Fruit fly (Drosophila melanogaster) whole organism, embryonic: ENCODE measurements around the gene CG31174.

ENCODE experiments used
- ATbp ChIP-seq: fragments of 200-800 bp; sonication (Bioruptor generic); optimal IDR thresholded peaks from 2 replicates; lab custom pipeline; 2017; ENCODE audit warnings: missing biosample characterization, mild to moderate bottlenecking, missing genetic modification characterization, missing genetic modification reagents
- Atf-2 ChIP-seq: fragments of 200-800 bp; sonication (Bioruptor generic); optimal IDR thresholded peaks from 2 replicates; lab custom pipeline; 2016; ENCODE audit warnings: missing biosample characterization, missing genetic modification characterization
- CG10209 ChIP-seq: fragments of 200-800 bp; sonication (Bioruptor generic); optimal IDR thresholded peaks from 3 replicates; lab custom pipeline; 2017; ENCODE audit warnings: missing biosample characterization, mild to moderate bottlenecking, missing genetic modification characterization, missing genetic modification reagents
- CG10654 ChIP-seq: fragments of 200-800 bp; sonication (Bioruptor generic); optimal IDR thresholded peaks from 2 replicates; lab custom pipeline; 2016; ENCODE audit warnings: missing biosample characterization, missing genetic modification characterization
- CG11723 ChIP-seq: fragments of 200-800 bp; sonication (Bioruptor generic); optimal IDR thresholded peaks from 2 replicates; lab custom pipeline; 2017; ENCODE audit warnings: missing biosample characterization, mild to moderate bottlenecking, missing genetic modification characterization
- CG12391 ChIP-seq: fragments of 200-800 bp; sonication (Bioruptor generic); optimal IDR thresholded peaks from 3 replicates; lab custom pipeline; 2018; ENCODE audit warnings: missing biosample characterization, mild to moderate bottlenecking, missing genetic modification characterization, moderate library complexity
- CG12659 ChIP-seq: fragments of 200-800 bp; sonication (Bioruptor generic); optimal IDR thresholded peaks from 3 replicates; lab custom pipeline; 2017; ENCODE audit warnings: mild to moderate bottlenecking, missing biosample characterization, missing genetic modification reagents, missing genetic modification characterization
- CG15269 ChIP-seq: fragments of 200-800 bp; sonication (Bioruptor generic); optimal IDR thresholded peaks from 2 replicates; lab custom pipeline; 2018; ENCODE audit warnings: missing biosample characterization, mild to moderate bottlenecking, missing genetic modification characterization, moderate library complexity
- CG16863 ChIP-seq: fragments of 200-800 bp; sonication (Bioruptor generic); optimal IDR thresholded peaks from 3 replicates; lab custom pipeline; 2016; ENCODE audit warnings: missing biosample characterization, missing genetic modification characterization
- CG17385 ChIP-seq: fragments of 200-800 bp; sonication (Bioruptor generic); optimal IDR thresholded peaks from 3 replicates; lab custom pipeline; 2018; ENCODE audit warnings: missing biosample characterization, mild to moderate bottlenecking, missing genetic modification characterization
- CG18262 ChIP-seq: fragments of 200-800 bp; optimal IDR thresholded peaks from 3 replicates; lab custom pipeline; 2019; ENCODE audit warnings: missing biosample characterization, mild to moderate bottlenecking, missing genetic modification characterization, moderate library complexity
- CG2712 ChIP-seq: fragments of 200-800 bp; optimal IDR thresholded peaks from 3 replicates; lab custom pipeline; 2019; ENCODE audit warnings: missing biosample characterization, mild to moderate bottlenecking, missing genetic modification characterization, moderate library complexity
- CG31441 ChIP-seq: fragments of 200-800 bp; sonication (Bioruptor generic); IDR thresholded peaks from 2 replicates; pipeline ENCODE4 v1.3.6; 2022; ENCODE audit warnings: missing biosample characterization, missing genetic modification characterization
- CG32767 ChIP-seq: fragments of 200-800 bp; sonication (Bioruptor generic); IDR thresholded peaks from 2 replicates; pipeline ENCODE4 v1.3.6; 2022; ENCODE audit warnings: missing biosample characterization, missing genetic modification characterization
- CG34422 ChIP-seq: fragments of 200-800 bp; sonication (Bioruptor generic); IDR thresholded peaks from 3 replicates; pipeline ENCODE4 v1.3.6; 2022; ENCODE audit warnings: missing biosample characterization, missing genetic modification characterization
- CG4404 ChIP-seq: fragments of 200-800 bp; sonication (Bioruptor generic); IDR thresholded peaks from 2 replicates; pipeline ENCODE4 v1.3.6; 2022; ENCODE audit warnings: missing biosample characterization, missing genetic modification characterization
- CG7839 ChIP-seq: fragments of 200-800 bp; sonication (Bioruptor generic); optimal IDR thresholded peaks from 3 replicates; lab custom pipeline; 2018; ENCODE audit warnings: missing biosample characterization, mild to moderate bottlenecking, missing genetic modification characterization, moderate library complexity
- CG8290 ChIP-seq, 3 experiments: fragments of 200-800 bp; sonication (Bioruptor generic); optimal IDR thresholded peaks; 2 replicates each; lab custom pipeline; 2016 to 2019; ENCODE audit warnings: missing biosample characterization in 3 of 3, missing genetic modification characterization in 3 of 3, mild to moderate bottlenecking in 2 of 3, moderate library complexity in 1 of 3
- CG9437 ChIP-seq: fragments of 200-800 bp; sonication (Bioruptor generic); optimal IDR thresholded peaks from 2 replicates; lab custom pipeline; 2018; ENCODE audit warnings: missing biosample characterization, mild to moderate bottlenecking, missing genetic modification characterization
- Dfd ChIP-seq, 2 experiments: fragments of >200 bp; optimal IDR thresholded peaks; 2 replicates each; lab custom pipeline; 2017; ENCODE audit warnings: missing biosample characterization in 2 of 2, missing genetic modification characterization in 2 of 2
- Eip74EF ChIP-seq, 2 experiments: fragments of 200-800 bp in 1 of 2; fragments of >200 bp in 1 of 2; sonication (Bioruptor generic) in 1 of 2; optimal IDR thresholded peaks; 2 replicates each; lab custom pipeline; 2017 to 2019; ENCODE audit warnings: missing biosample characterization in 2 of 2, missing genetic modification characterization in 2 of 2, mild to moderate bottlenecking in 1 of 2, moderate library complexity in 1 of 2
- Ets65A ChIP-seq: fragments of 200-800 bp; sonication (Bioruptor generic); peaks from one replicate; lab custom pipeline; 2016; ENCODE audit warnings: missing biosample characterization, missing genetic modification characterization
- Hr3 ChIP-seq: fragments of 200-800 bp; sonication (Bioruptor generic); optimal IDR thresholded peaks from 3 replicates; lab custom pipeline; 2016; ENCODE audit warnings: missing biosample characterization, missing genetic modification characterization
- Lhr ChIP-seq: fragments of 200-800 bp; sonication (Bioruptor generic); optimal IDR thresholded peaks from 3 replicates; lab custom pipeline; 2017; ENCODE audit warnings: mild to moderate bottlenecking, missing biosample characterization, missing genetic modification reagents, missing genetic modification characterization
- Med ChIP-seq: fragments of 200-800 bp; sonication (Bioruptor generic); peaks from one replicate; lab custom pipeline; 2016; ENCODE audit warnings: missing biosample characterization, missing genetic modification characterization, mild to moderate bottlenecking, inconsistent platforms, moderate library complexity
- Myb ChIP-seq: fragments of 200-800 bp; sonication (Bioruptor generic); optimal IDR thresholded peaks from 2 replicates; lab custom pipeline; 2016; ENCODE audit warnings: missing biosample characterization, missing genetic modification characterization
- Pdp1 ChIP-seq, 2 experiments: fragments of 200-800 bp; sonication (Bioruptor generic); optimal IDR thresholded peaks; 3 replicates each; lab custom pipeline; 2016; ENCODE audit warnings: missing biosample characterization in 2 of 2, missing genetic modification characterization in 2 of 2, mild to moderate bottlenecking in 1 of 2, moderate library complexity in 1 of 2
- Ssrp ChIP-seq: fragments of 200-800 bp; sonication (Bioruptor generic); optimal IDR thresholded peaks from 2 replicates; lab custom pipeline; 2018; ENCODE audit warnings: missing biosample characterization, mild to moderate bottlenecking, missing genetic modification characterization, moderate library complexity
- bsh ChIP-seq, 2 experiments: fragments of 200-800 bp; sonication (Bioruptor generic); optimal IDR thresholded peaks; 2 replicates each; lab custom pipeline; 2017 to 2018; ENCODE audit warnings: mild to moderate bottlenecking in 2 of 2, missing biosample characterization in 2 of 2, missing genetic modification characterization in 2 of 2, moderate library complexity in 1 of 2
- dmrt11E ChIP-seq: fragments of 200-800 bp; sonication (Bioruptor generic); optimal IDR thresholded peaks from 3 replicates; lab custom pipeline; 2018; ENCODE audit warnings: missing biosample characterization, mild to moderate bottlenecking, missing genetic modification characterization, moderate library complexity
- dysf ChIP-seq: fragments of 200-800 bp; sonication (Bioruptor generic); IDR thresholded peaks from 3 replicates; pipeline ENCODE4 v1.3.6; 2022; ENCODE audit warnings: missing biosample characterization, missing genetic modification characterization
- gcm ChIP-seq: fragments of 200-800 bp; sonication (Bioruptor generic); optimal IDR thresholded peaks from 2 replicates; lab custom pipeline; 2019; ENCODE audit warnings: missing biosample characterization, mild to moderate bottlenecking, missing genetic modification characterization, moderate library complexity
- gem ChIP-seq: fragments of 200-800 bp; sonication (Bioruptor generic); optimal IDR thresholded peaks from 2 replicates; lab custom pipeline; 2019; ENCODE audit warnings: missing biosample characterization, mild to moderate bottlenecking, missing genetic modification characterization, moderate library complexity
- grau ChIP-seq: fragments of 200-800 bp; optimal IDR thresholded peaks from 3 replicates; lab custom pipeline; 2019; ENCODE audit warnings: missing biosample characterization, mild to moderate bottlenecking, missing genetic modification characterization, moderate library complexity
- her ChIP-seq: fragments of 200-800 bp; sonication (Bioruptor generic); optimal IDR thresholded peaks from 2 replicates; lab custom pipeline; 2016; ENCODE audit warnings: missing biosample characterization, missing genetic modification characterization
- hkb ChIP-seq, 2 experiments: fragments of 200-800 bp in 1 of 2; fragments of >200 bp in 1 of 2; sonication (Bioruptor generic) in 1 of 2; IDR thresholded peaks in 1 of 2; optimal IDR thresholded peaks in 1 of 2; 2 replicates each; pipeline versions ENCODE4 v1.3.6 to Lab custom; 2017 to 2022; ENCODE audit warnings: missing biosample characterization in 1 of 2, missing genetic modification characterization in 1 of 2
- jing ChIP-seq: fragments of 200-800 bp; sonication (Bioruptor generic); optimal IDR thresholded peaks from 2 replicates; lab custom pipeline; 2018; ENCODE audit warnings: missing biosample characterization, mild to moderate bottlenecking, missing genetic modification characterization
- lbe ChIP-seq: fragments of 200-800 bp; sonication (Bioruptor generic); optimal IDR thresholded peaks from 2 replicates; lab custom pipeline; 2016; ENCODE audit warnings: missing biosample characterization, mild to moderate bottlenecking, missing genetic modification characterization
- nau ChIP-seq: fragments of 200-800 bp; sonication (Bioruptor generic); optimal IDR thresholded peaks from 3 replicates; lab custom pipeline; 2017; ENCODE audit warnings: missing biosample characterization, mild to moderate bottlenecking, missing genetic modification characterization, missing genetic modification reagents
- nmo ChIP-seq: fragments of 200-800 bp; sonication (Bioruptor generic); optimal IDR thresholded peaks from 2 replicates; lab custom pipeline; 2018; ENCODE audit warnings: missing biosample characterization, mild to moderate bottlenecking, missing genetic modification characterization, moderate library complexity
- nom ChIP-seq: fragments of 200-800 bp; sonication (Bioruptor generic); optimal IDR thresholded peaks from 2 replicates; lab custom pipeline; 2017; ENCODE audit warnings: missing biosample characterization, missing genetic modification characterization, mild to moderate bottlenecking, moderate library complexity, missing genetic modification reagents
- pum ChIP-seq: fragments of 200-800 bp; sonication (Bioruptor generic); optimal IDR thresholded peaks from 2 replicates; lab custom pipeline; 2016; ENCODE audit warnings: missing biosample characterization, missing genetic modification characterization
- row ChIP-seq: fragments of 200-800 bp; sonication (Bioruptor generic); IDR thresholded peaks from 3 replicates; pipeline ENCODE4 v1.3.6; 2022; ENCODE audit warnings: missing biosample characterization, missing genetic modification characterization
- shn ChIP-seq: fragments of 200-800 bp; sonication (Bioruptor generic); optimal IDR thresholded peaks from 3 replicates; lab custom pipeline; 2016; ENCODE audit warnings: missing biosample characterization, missing genetic modification characterization
- slp2 ChIP-seq: fragments of 200-800 bp; sonication (Bioruptor generic); optimal IDR thresholded peaks from 2 replicates; lab custom pipeline; 2016; ENCODE audit warnings: missing biosample characterization, missing genetic modification characterization
- tgo ChIP-seq: fragments of 200-800 bp; sonication (Bioruptor generic); IDR thresholded peaks from 3 replicates; pipeline ENCODE4 v1.3.6; 2022; ENCODE audit warnings: missing biosample characterization, missing genetic modification characterization
- toy ChIP-seq: fragments of 200-800 bp; sonication (Bioruptor generic); IDR thresholded peaks from 2 replicates; pipeline ENCODE4 v1.3.6; 2022; ENCODE audit warnings: missing biosample characterization, missing genetic modification characterization
- twi ChIP-seq: fragments of 200-800 bp; optimal IDR thresholded peaks from 2 replicates; lab custom pipeline; 2019; ENCODE audit warnings: missing biosample characterization, mild to moderate bottlenecking, missing genetic modification characterization, moderate library complexity

CG31174 gene

dm6 chr3R:21838505-21838956, 30.8 kb downstream of the CG31174 start (continued):
- TF ChIP-seq Eip74EF (GFP tag; optimal IDR thresholded peaks at IDR 0.05; lab: Kevin White, UChicago): peak in 1 of 2 experiments; percentile 63
- peak; percentile 29 for TF ChIP-seq CG2712 (tag; lab: Kevin White, UChicago)
- TF ChIP-seq gcm (GFP tag; lab: Kevin White, UChicago): peak; percentile 26
- peak; percentile 3 for TF ChIP-seq CG17385 (GFP tag; lab: Kevin White, UChicago)
- no peak for TF ChIP-seq hkb (optimal IDR thresholded peaks at IDR 0.05; lab: Kevin White, UChicago)
- peak; percentile 42; the same call in 1 of the 2 replicates for TF ChIP-seq hkb (GFP tag; IDR thresholded peaks at IDR 0.05; lab: Robert Waterston, UW)
- TF ChIP-seq CG11723: peak; percentile 4
- TF ChIP-seq CG12391 (tag; lab: Kevin White, UChicago): peak; percentile 15
- no peak for TF ChIP-seq CG8290 (GFP tag; optimal IDR thresholded peaks at IDR 0.05; lab: Kevin White, UChicago)
- TF ChIP-seq CG8290 (tag; optimal IDR thresholded peaks at IDR 0.05; lab: Kevin White, UChicago): peak in 1 of 2 experiments; percentile 6
- no peak for TF ChIP-seq her (GFP tag; lab: Kevin White, UChicago)
- TF ChIP-seq CG31441 (GFP tag; lab: Robert Waterston, UW): peak; percentile 56; the same call in 1 of the 2 replicates
- TF ChIP-seq CG32767 (GFP tag; lab: Robert Waterston, UW): 0 out of 2 replicates have a peak, but pooled peaks have one; percentile 8
- no peak for TF ChIP-seq CG10654 (GFP tag; lab: Kevin White, UChicago)
- TF ChIP-seq bsh (GFP tag; optimal IDR thresholded peaks at IDR 0.05; lab: Kevin White, UChicago): peak; percentile 13 to 88
- TF ChIP-seq Lhr: no peak
- peak; percentile 45 for TF ChIP-seq CG7839 (tag; lab: Kevin White, UChicago)
- TF ChIP-seq Pdp1 (GFP tag; optimal IDR thresholded peaks at IDR 0.05; lab: Kevin White, UChicago): peak; percentile 14 to 18
- peak; percentile 29 for TF ChIP-seq Ssrp
- TF ChIP-seq Med (GFP tag; lab: Kevin White, UChicago): peak; percentile 10
- TF ChIP-seq CG15269 (tag; lab: Kevin White, UChicago): peak; percentile 36
- TF ChIP-seq nmo (GFP tag; lab: Kevin White, UChicago): peak; percentile 57
- peak; percentile 31 for TF ChIP-seq grau
- peak; percentile 40; the same call in 1 of the 3 replicates for TF ChIP-seq dysf (GFP tag; lab: Robert Waterston, UW)
- peak; percentile 38 for TF ChIP-seq slp2 (GFP tag; lab: Kevin White, UChicago)
- peak; percentile 12 for TF ChIP-seq Hr3 (GFP tag; lab: Kevin White, UChicago)
- peak; percentile 60 for TF ChIP-seq gem (tag; lab: Kevin White, UChicago)
- TF ChIP-seq Atf-2: peak; percentile 51
- TF ChIP-seq ATbp (GFP tag; lab: Kevin White, UChicago): peak; percentile 13
- TF ChIP-seq CG16863: peak; percentile 18
- TF ChIP-seq Dfd (GFP tag; optimal IDR thresholded peaks at IDR 0.05; lab: Kevin White, UChicago): no peak
- TF ChIP-seq shn (GFP tag; lab: Kevin White, UChicago): peak; percentile 3
- TF ChIP-seq dmrt11E (tag; lab: Kevin White, UChicago): peak; percentile 16
- TF ChIP-seq CG4404 (GFP tag; lab: Robert Waterston, UW): no peak
- peak; percentile 13 for TF ChIP-seq nau (GFP tag; lab: Kevin White, UChicago)
- TF ChIP-seq tgo: no peak
- no peak for TF ChIP-seq CG34422 (GFP tag; lab: Robert Waterston, UW)
- peak; percentile 17 for TF ChIP-seq CG12659 (GFP tag; lab: Kevin White, UChicago)
- peak; percentile 14; the same call in 1 of the 3 replicates for TF ChIP-seq row (GFP tag; lab: Robert Waterston, UW)
- TF ChIP-seq nom: peak; percentile 29
- peak; percentile 39 for TF ChIP-seq pum (GFP tag; lab: Kevin White, UChicago)
- no peak for TF ChIP-seq toy (GFP tag; lab: Robert Waterston, UW)
- peak; percentile 8 for TF ChIP-seq Myb
- TF ChIP-seq CG9437: peak; percentile 58
- TF ChIP-seq jing (GFP tag; lab: Kevin White, UChicago): peak; percentile 16
- TF ChIP-seq CG10209: peak; percentile 5
- TF ChIP-seq CG18262 (tag; lab: Kevin White, UChicago): peak; percentile 65
- peak; percentile 73 for TF ChIP-seq Ets65A (GFP tag; lab: Kevin White, UChicago)
- TF ChIP-seq twi (tag; lab: Kevin White, UChicago): no peak
- TF ChIP-seq lbe (GFP tag; lab: Kevin White, UChicago): peak; percentile 24
